Fruit fly (Drosophila melanogaster) whole organism: Measurements from ENCODE around the gene Gr93c.
A peak's percentile ranks its signal among the peaks of the same experiment; 100 is the strongest.

ENCODE experiments used
- CG8478 ChIP-seq: fragments of >200 bp; optimal IDR thresholded peaks from 2 replicates; lab custom pipeline; 2018; ENCODE audit warnings: inconsistent platforms
- Dll ChIP-seq: fragments of >200 bp; optimal IDR thresholded peaks from 2 replicates; lab custom pipeline; 2017
- EcR ChIP-seq, 2 experiments: fragments of >200 bp; optimal IDR thresholded peaks; 2 replicates each; lab custom pipeline; 2017; ENCODE audit warnings: missing biosample characterization in 2 of 2, missing genetic modification characterization in 2 of 2, missing genetic modification reagents in 2 of 2
- pan ChIP-seq: fragments of >200 bp; optimal IDR thresholded peaks from 2 replicates; lab custom pipeline; 2017
- psq ChIP-seq: fragments of >200 bp; optimal IDR thresholded peaks from 2 replicates; lab custom pipeline; 2017
- usp ChIP-seq: fragments of >200 bp; optimal IDR thresholded peaks from 2 replicates; lab custom pipeline; 2017; ENCODE audit warnings: missing biosample characterization, missing genetic modification characterization, mixed read lengths

Gr93c gene

DNA sequence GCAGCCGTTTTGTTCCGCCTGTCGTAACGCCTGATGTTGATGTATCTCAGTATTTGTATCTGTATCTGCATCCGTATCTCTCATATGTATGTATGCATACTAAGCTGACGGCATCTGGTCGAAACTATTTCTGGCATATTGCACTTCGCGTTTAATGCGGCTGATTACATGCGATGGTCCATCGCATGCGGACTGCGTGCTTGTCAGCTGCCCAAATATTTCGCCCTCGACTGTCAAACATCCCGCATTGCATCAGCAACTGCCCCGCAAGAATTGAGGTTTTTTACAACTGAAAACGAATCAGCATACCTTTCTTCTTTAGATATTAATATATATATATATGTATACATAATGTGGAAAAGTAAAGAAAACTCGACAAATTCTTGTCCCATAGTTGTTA, 17.8 kb upstream of the Gr93c start:
- no peak for TF ChIP-seq CG8478 (lab: Kevin White, UChicago)
- TF ChIP-seq psq: no peak
- TF ChIP-seq pan (lab: Kevin White, UChicago): no peak
- TF ChIP-seq EcR (GFP tag; optimal IDR thresholded peaks at IDR 0.05; lab: Kevin White, UChicago): no peak
- TF ChIP-seq usp: no peak
- no peak for TF ChIP-seq Dll (lab: Kevin White, UChicago)

DNA sequence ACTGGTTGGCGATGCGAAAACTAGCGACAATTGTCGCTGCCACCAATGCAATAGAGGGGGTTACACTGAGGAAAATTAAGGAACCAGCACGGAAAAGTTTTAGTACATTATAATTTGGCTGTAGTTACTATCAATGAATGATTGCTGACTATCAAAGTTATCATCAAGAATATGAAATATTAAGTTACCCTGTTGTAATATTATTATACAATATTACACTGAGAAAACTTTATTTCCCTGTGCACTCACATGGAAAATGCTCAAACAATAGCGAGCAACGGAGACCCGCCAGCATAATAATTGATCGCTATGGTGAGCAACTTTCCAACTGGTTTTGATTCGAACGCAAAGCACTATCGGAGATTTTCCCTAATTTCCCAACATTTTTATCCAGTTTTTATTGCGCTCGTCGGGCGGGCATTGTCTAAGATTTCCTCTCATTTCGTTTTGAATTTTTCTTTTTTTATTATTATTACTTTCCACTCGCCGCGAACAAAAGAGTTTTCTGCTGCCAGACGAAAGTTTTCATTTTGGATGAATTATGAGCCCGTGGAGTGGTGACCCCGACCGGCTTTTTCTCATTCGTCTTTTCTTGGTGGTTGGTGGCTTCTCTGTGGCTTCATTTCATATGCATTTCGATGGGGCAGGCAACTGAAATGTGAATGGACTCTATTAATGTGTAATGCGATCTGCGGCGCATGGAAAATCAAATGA, 17.2 kb upstream of the Gr93c start:
- TF ChIP-seq psq: no peak
- TF ChIP-seq CG8478 (lab: Kevin White, UChicago): no peak
- no peak for TF ChIP-seq Dll (lab: Kevin White, UChicago)
- TF ChIP-seq pan (lab: Kevin White, UChicago): no peak
- TF ChIP-seq usp: no peak
- no peak for TF ChIP-seq EcR (GFP tag; optimal IDR thresholded peaks at IDR 0.05; lab: Kevin White, UChicago)

DNA sequence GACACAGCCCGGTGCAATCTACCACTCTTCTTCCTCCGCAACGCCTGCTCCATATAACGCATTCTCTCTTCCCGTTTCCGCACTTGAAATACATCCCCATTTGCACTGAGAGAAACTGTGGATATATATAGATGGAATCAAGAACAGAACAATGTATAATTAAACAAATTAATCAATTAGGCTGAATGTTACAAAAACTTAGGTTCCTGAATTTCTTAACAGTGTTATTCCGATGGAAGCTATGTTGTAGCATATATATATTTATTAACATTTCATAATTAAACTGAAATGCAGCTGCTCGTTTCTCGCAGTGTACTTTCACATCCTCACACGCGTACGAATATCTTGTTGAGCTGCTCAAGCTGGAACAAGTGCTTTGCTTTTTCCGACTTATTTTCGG, 14.4 kb upstream of the Gr93c start:
- TF ChIP-seq usp (no peak), EcR (GFP tag; optimal IDR thresholded peaks at IDR 0.05; lab: Kevin White, UChicago) (no peak), pan (lab: Kevin White, UChicago) (no peak), psq (no peak), CG8478 (lab: Kevin White, UChicago) (no peak), Dll (lab: Kevin White, UChicago) (no peak)

DNA sequence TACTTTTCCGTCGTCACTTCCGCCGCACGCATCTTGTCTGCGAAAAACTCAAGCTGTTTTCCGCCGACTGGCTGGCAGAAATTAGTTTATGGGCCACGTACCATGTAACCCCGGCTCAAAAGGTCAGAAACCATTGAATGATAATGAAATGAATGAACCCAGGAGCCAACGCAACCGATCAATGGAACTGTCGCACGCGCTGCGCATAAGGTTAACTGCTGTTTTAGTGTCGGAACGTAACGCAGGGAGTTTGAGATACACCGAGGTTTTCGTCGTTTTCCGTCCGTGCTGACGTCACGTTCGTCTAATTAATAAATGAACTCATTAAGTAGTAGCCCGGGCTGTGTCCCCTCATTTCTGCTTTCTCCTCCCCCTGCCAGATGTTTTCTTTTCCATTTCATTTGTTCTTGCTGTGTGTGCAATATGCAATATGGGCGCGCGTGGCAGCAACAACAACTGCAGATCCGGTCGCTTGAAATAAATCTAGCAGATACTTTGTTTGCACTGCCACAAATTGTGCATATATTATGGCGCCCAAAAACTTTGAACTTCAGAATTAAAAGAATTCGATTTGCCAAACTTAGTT, 13.3 kb upstream of the Gr93c start:
- no peak for TF ChIP-seq pan (lab: Kevin White, UChicago)
- no peak for TF ChIP-seq Dll (lab: Kevin White, UChicago)
- TF ChIP-seq psq: no peak
- no peak for TF ChIP-seq EcR (GFP tag; optimal IDR thresholded peaks at IDR 0.05; lab: Kevin White, UChicago)
- TF ChIP-seq CG8478 (lab: Kevin White, UChicago): no peak
- no peak for TF ChIP-seq usp

- no peak for TF ChIP-seq Dll (lab: Kevin White, UChicago)
- no peak for TF ChIP-seq psq
- TF ChIP-seq CG8478 (lab: Kevin White, UChicago): no peak
- TF ChIP-seq usp: no peak
- TF ChIP-seq EcR (GFP tag; optimal IDR thresholded peaks at IDR 0.05; lab: Kevin White, UChicago): no peak
- TF ChIP-seq pan (lab: Kevin White, UChicago): no peak
Measured at dm6 chr3R:21857509-21857908, 12.4 kb upstream of the Gr93c start.

dm6 chr3R:21856873-21857243, 11.8 kb upstream of the Gr93c start:
- TF ChIP-seq pan (lab: Kevin White, UChicago) (no peak), CG8478 (lab: Kevin White, UChicago) (no peak), psq (no peak), Dll (lab: Kevin White, UChicago) (no peak), usp (no peak), EcR (GFP tag; optimal IDR thresholded peaks at IDR 0.05; lab: Kevin White, UChicago) (no peak)

dm6 chr3R:21856098-21856872, 11.2 kb upstream of the Gr93c start, which contains the start of gene glec:
Gene glec, minus strand, starts transcription at chr3R:21856266.
- TF ChIP-seq CG8478 (lab: Kevin White, UChicago) (no peak), pan (lab: Kevin White, UChicago) (no peak), usp (no peak), psq (no peak), EcR (GFP tag; optimal IDR thresholded peaks at IDR 0.05; lab: Kevin White, UChicago) (no peak), Dll (lab: Kevin White, UChicago) (no peak)

dm6 chr3R:21855469-21855826, 10.4 kb upstream of the Gr93c start:
- TF ChIP-seq Dll (lab: Kevin White, UChicago): no peak
- TF ChIP-seq usp: no peak
- no peak for TF ChIP-seq CG8478 (lab: Kevin White, UChicago)
- TF ChIP-seq EcR (GFP tag; optimal IDR thresholded peaks at IDR 0.05; lab: Kevin White, UChicago): no peak
- no peak for TF ChIP-seq psq
- TF ChIP-seq pan (lab: Kevin White, UChicago): no peak

DNA sequence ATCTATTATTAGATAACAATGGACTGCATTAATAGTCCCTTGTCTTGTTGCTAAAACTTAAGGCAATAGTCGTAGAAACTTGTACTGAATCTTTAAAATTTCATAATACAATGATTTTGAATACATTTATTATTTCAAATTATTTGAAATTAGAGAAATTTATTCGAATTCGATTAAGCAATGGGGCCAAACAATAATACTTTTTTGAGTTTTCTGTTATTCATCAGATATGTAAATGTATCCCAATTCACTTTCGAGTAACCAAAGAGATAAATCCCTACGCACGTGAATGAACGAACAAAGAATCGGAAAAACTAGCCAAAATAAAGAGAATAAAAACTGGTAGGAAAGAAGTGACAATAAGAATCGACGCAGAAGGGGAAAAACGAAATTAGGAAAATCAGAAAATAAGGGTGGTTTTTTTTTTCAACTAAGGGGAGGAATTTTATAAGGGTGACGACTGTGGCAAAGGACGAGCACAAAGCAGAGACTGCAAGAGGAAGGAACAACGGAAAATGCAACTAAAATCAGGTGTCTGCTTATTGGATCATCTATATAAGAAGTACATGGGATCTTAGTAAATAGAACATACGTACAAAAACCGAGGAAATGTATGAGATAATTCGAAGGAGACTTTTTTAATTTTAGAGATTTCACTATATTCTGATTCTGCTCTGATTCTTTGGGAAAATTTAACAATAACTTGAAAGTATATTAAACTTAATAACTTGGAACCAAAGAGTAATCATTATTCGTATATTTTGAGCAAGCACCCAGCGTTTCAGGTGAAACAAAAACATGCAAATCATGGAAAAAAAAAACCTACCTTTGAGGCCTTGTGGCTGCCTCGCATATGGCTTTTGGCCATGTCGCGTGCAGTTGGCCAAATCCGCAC, 9.8 kb upstream of the Gr93c start:
- no peak for TF ChIP-seq usp
- TF ChIP-seq EcR (GFP tag; optimal IDR thresholded peaks at IDR 0.05; lab: Kevin White, UChicago): no peak
- no peak for TF ChIP-seq CG8478 (lab: Kevin White, UChicago)
- TF ChIP-seq pan (lab: Kevin White, UChicago): no peak
- TF ChIP-seq Dll (lab: Kevin White, UChicago): no peak
- TF ChIP-seq psq: no peak

- TF ChIP-seq EcR (GFP tag; optimal IDR thresholded peaks at IDR 0.05; lab: Kevin White, UChicago) (no peak), Dll (lab: Kevin White, UChicago) (no peak), psq (no peak), CG8478 (lab: Kevin White, UChicago) (peak; percentile 31)
Measured at dm6 chr3R:21853618-21854573, 8.8 kb upstream of the Gr93c start.
